Worm (Caenorhabditis elegans): Measurements from ENCODE around the gene clec-189.
"Not testable (repeated sequence)": the region's sequence is repeated elsewhere in the genome, so short reads cannot be mapped to it uniquely, and the experiment has no call there.

clec-189 gene

DNA sequence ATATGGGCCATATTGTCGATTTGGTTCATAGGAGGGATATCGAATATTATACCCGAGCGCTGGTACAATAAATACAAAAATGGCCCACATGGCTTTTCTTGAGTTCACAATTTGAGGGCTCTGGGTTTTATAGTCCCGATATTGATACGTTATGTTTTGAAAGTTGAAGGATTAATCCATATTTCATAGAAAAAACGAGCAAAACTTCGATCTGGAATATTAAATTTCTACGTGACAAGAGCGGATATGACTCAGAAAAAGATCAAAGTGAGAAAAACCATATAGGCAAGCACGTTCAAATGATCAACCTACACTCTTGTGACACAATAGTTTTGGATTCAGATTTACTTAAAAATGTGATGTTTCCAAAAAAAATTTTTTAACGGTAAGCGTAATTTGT, 11.1 kb downstream of the clec-189 start, which contains the start of gene col-135:
Gene col-135, minus strand, starts transcription at position 101 of the 400 bp plus-strand sequence.
- no peak for TF ChIP-seq F23B12.7 (tag; optimal IDR thresholded peaks at IDR 0.05; ENCODE audit: insufficient read depth)
- no peak for TF ChIP-seq ztf-26 (tag; optimal IDR thresholded peaks at IDR 0.05)
- no peak for TF ChIP-seq C06A6.2 (GFP tag; conservative IDR thresholded peaks at IDR 0.05)
- TF ChIP-seq ztf-22 (GFP tag; optimal IDR thresholded peaks at IDR 0.05): no peak
- TF ChIP-seq lin-40 (tag; optimal IDR thresholded peaks at IDR 0.05): no peak
- TF ChIP-seq snpc-1.3 (tag; optimal IDR thresholded peaks at IDR 0.05; ENCODE audit: insufficient read depth): no peak
- TF ChIP-seq pbrm-1 (GFP tag; IDR thresholded peaks at IDR 0.05): no peak
- TF ChIP-seq nfya-2 (GFP tag; IDR thresholded peaks at IDR 0.05): no peak
- TF ChIP-seq Y67H2A.10 (GFP tag; conservative IDR thresholded peaks at IDR 0.05): no peak
- no peak for TF ChIP-seq ztf-6 (GFP tag; IDR thresholded peaks at IDR 0.05)
- TF ChIP-seq nhr-179 (tag; optimal IDR thresholded peaks at IDR 0.05): no peak
- TF ChIP-seq ekl-4 (GFP tag; IDR thresholded peaks at IDR 0.05): no peak
- no peak for TF ChIP-seq F37B4.10 (GFP tag; IDR thresholded peaks at IDR 0.05)
- TF ChIP-seq egrh-3 (GFP tag; IDR thresholded peaks at IDR 0.05): no peak
- TF ChIP-seq sdz-38 (tag; optimal IDR thresholded peaks at IDR 0.05): no peak
- no peak for TF ChIP-seq lin-26 (GFP tag; IDR thresholded peaks at IDR 0.05)
- no peak for TF ChIP-seq sea-2 (GFP tag; IDR thresholded peaks at IDR 0.05)
- no peak for TF ChIP-seq gei-17 (GFP tag; optimal IDR thresholded peaks at IDR 0.05)

DNA sequence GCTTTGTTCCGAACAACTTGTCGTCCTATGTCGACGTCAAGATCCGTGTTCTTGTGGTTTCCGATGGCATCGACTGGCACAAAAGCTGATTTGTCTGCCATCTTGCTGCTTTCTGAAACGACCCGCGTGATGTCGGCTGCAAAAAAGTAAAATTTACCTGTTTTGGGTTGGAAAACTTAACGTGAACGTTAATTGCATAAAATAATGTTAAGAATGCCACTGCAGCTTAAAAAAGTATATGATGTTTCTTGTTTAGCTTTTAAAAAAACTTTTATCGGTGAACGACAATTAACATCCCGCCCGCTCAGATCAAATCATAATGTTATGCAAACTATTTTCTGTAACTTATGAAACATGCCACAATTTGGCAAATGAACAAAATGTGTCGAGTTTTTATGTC, 13.3 kb downstream of the clec-189 start, which contains the start of gene M199.8:
Gene M199.8, minus strand, starts transcription at position 101 of the 400 bp plus-strand sequence.
- not testable (repeated sequence) for TF ChIP-seq lsy-27 (tag; optimal IDR thresholded peaks at IDR 0.05; ENCODE audit: borderline replicate concordance, insufficient read depth); B0035.1 (tag; optimal IDR thresholded peaks at IDR 0.05); attf-5 (GFP tag; optimal IDR thresholded peaks at IDR 0.05)

DNA sequence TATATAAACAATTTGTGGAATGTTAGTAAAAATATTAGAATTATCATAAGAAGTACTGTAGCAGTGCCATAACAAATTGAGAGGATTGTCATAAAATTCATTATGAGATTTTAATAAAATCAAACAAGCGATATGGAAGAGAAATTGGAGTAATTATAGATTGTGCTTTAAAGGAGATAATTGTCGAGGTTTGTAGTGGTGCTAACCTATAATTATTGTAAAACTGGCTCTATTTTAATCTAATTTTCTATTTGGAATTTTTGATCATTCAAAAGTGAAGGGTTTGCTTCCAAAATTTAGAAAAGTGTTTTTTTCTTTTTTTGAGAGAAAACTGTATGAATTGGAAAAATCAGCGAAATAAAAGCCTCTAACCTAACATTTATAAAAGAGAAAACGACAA, 20.2 kb downstream of the clec-189 start, which contains the start of gene srg-51:
Gene srg-51, minus strand, starts transcription at position 101 of the 400 bp plus-strand sequence.
- TF ChIP-seq nhr-90 (tag; optimal IDR thresholded peaks at IDR 0.05) (no peak), cebp-2 (GFP tag; IDR thresholded peaks at IDR 0.05) (no peak), let-607 (tag; optimal IDR thresholded peaks at IDR 0.05) (no peak)

- TF ChIP-seq unc-130 (GFP tag; optimal IDR thresholded peaks at IDR 0.05) (no peak), lsl-1 (GFP tag; optimal IDR thresholded peaks at IDR 0.05) (no peak), nhr-120 (GFP tag; IDR thresholded peaks at IDR 0.05) (no peak), attf-6 (GFP tag; IDR thresholded peaks at IDR 0.05) (no peak), pbrm-1 (GFP tag; IDR thresholded peaks at IDR 0.05) (no peak), mes-4 (tag; optimal IDR thresholded peaks at IDR 0.05) (no peak)
Measured at ce11 chrIV:15147104-15147503, 26.5 kb downstream of the clec-189 start, which contains the start of gene str-78. Gene str-78 (minus strand): TSS chrIV:15147204.

DNA sequence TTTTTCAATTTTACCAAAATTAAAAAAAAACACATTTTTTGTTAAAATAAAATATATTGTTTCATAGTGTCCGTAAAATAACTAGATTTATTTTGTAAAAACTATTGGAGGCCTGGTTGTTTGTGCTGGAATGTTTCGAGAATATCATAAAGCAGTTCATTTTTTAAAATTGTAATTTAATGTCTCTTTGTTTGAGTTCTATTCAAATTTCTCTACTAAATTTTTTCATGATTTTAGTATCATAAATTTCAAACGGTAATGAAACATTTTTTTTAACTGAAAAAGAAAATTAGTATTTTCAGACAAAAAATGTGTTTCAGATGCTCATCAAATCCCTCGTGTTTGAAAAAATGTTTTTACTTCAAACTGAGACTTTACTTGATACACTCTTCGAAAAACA, 45.0 kb downstream of the clec-189 start:
- no peak for TF ChIP-seq snpc-4 (GFP tag; optimal IDR thresholded peaks at IDR 0.05)
- peak in 1 of 4 experiments; percentile 45 for TF ChIP-seq snpc-4 (tag; optimal IDR thresholded peaks at IDR 0.05)
- no peak for TF ChIP-seq D2030.7 (GFP tag; IDR thresholded peaks at IDR 0.05)
- TF ChIP-seq pha-4 (tag; optimal IDR thresholded peaks at IDR 0.05): no peak
- no peak for TF ChIP-seq repo-1 (tag; optimal IDR thresholded peaks at IDR 0.05)
- no peak for TF ChIP-seq ZK185.1 (tag; optimal IDR thresholded peaks at IDR 0.05; ENCODE audit: poor library complexity, severe bottlenecking)
- no peak for TF ChIP-seq mel-28 (tag; optimal IDR thresholded peaks at IDR 0.05; ENCODE audit: borderline replicate concordance)
- TF ChIP-seq Y79H2A.3 (GFP tag; conservative IDR thresholded peaks at IDR 0.05): no peak
- TF ChIP-seq bed-1 (GFP tag; IDR thresholded peaks at IDR 0.05): no peak
- TF ChIP-seq ceh-79 (tag; optimal IDR thresholded peaks at IDR 0.05): no peak
- TF ChIP-seq F49E8.2 (tag; optimal IDR thresholded peaks at IDR 0.05; ENCODE audit: insufficient read depth): no peak
- no peak for TF ChIP-seq let-607 (tag; optimal IDR thresholded peaks at IDR 0.05)
- TF ChIP-seq attf-6 (GFP tag; IDR thresholded peaks at IDR 0.05): peak; percentile 76; the same call in 1 of the 2 replicates
